Worm (Caenorhabditis elegans) whole organism, late embryonic: ENCODE results near the gene orc-1.

Experiments
- K02D7.2 ChIP-seq: sonication (generic microtip); optimal IDR thresholded peaks from 2 replicates; lab custom pipeline; 2017; ENCODE audit warnings: mild to moderate bottlenecking, missing genetic modification characterization, missing compliant biosample characterization
- K09A11.1 ChIP-seq: sonication (generic microtip); optimal IDR thresholded peaks from 2 replicates; lab custom pipeline; 2017; ENCODE audit warnings: antibody characterized with exemption, mild to moderate bottlenecking, missing genetic modification characterization, missing compliant biosample characterization; ENCODE audit not compliant: insufficient read depth
- fkh-10 ChIP-seq: fragments of 150-350 bp; optimal IDR thresholded peaks from 2 replicates; lab custom pipeline; 2014; ENCODE audit warnings: missing biosample characterization, missing genetic modification reagents, missing genetic modification characterization
- nfya-1 ChIP-seq: sonication (generic microtip); optimal IDR thresholded peaks from 2 replicates; lab custom pipeline; 2017; ENCODE audit warnings: missing genetic modification characterization, mild to moderate bottlenecking, missing compliant biosample characterization, antibody characterized with exemption, moderate library complexity
- nhr-11 ChIP-seq: fragments of 150-350 bp; optimal IDR thresholded peaks from 2 replicates; lab custom pipeline; 2014; ENCODE audit warnings: missing biosample characterization, missing genetic modification characterization
- pqm-1 ChIP-seq: sonication (generic microtip); optimal IDR thresholded peaks from 2 replicates; lab custom pipeline; 2016; ENCODE audit warnings: missing genetic modification characterization, missing compliant biosample characterization
- sox-2 ChIP-seq: fragments of 200-800 bp; sonication (Bioruptor generic); IDR thresholded peaks from 2 replicates; pipeline ENCODE4 v1.3.6; 2022; ENCODE audit warnings: missing genetic modification reagents, missing genetic modification characterization, missing compliant biosample characterization
- sox-4 ChIP-seq: sonication (generic microtip); optimal IDR thresholded peaks from 2 replicates; lab custom pipeline; 2017; ENCODE audit warnings: mild to moderate bottlenecking, missing genetic modification characterization, inconsistent platforms, missing compliant biosample characterization

DNA sequence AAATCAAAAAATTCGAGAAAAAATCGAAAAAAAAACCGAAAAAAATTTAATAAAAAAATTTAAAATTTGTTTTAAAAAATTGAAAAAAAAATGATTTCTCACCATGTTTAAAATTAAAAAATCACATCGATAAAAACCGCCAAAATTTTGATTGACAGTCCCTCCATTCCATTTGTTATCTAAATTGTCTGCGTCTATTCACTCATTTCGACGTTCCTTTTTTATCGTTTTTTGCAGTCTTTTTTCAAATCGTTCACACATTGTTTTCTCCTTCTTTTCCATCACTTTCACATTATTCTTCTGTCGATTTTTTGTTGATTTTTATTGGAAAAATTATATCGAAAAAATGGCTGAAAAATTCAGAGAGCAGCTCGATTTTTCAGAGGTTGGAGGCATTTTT, 13.1 kb downstream of the orc-1 start:
- no peak for TF ChIP-seq sox-4
- TF ChIP-seq sox-2 (GFP tag; lab: Robert Waterston, UW): no peak
- TF ChIP-seq K09A11.1 (tag; lab: Kevin White, UChicago): no peak
- no peak for TF ChIP-seq fkh-10 (GFP tag; lab: Kevin White, UChicago)
- no peak for TF ChIP-seq nhr-11 (tag; lab: Kevin White, UChicago)
- TF ChIP-seq K02D7.2 (tag; lab: Kevin White, UChicago): no peak
- TF ChIP-seq pqm-1: no peak
- no peak for TF ChIP-seq nfya-1 (tag; lab: Kevin White, UChicago)
